Worm (Caenorhabditis elegans) whole organism, L3 larva: ENCODE data around the gene ephx-1.

Source experiments
- ZK546.5 ChIP-seq: sonication (generic microtip); optimal IDR thresholded peaks from 2 replicates; lab custom pipeline; 2017; ENCODE audit warnings: missing biosample characterization, missing genetic modification characterization
- ama-1 ChIP-seq: fragments of 150-350 bp; optimal IDR thresholded peaks from 2 replicates; lab custom pipeline; 2018
- ceh-28 ChIP-seq: fragments of 150-350 bp; optimal IDR thresholded peaks from 2 replicates; lab custom pipeline; 2014; ENCODE audit warnings: missing biosample characterization, missing genetic modification reagents, missing genetic modification characterization
- ceh-82 ChIP-seq: fragments of 150-350 bp; optimal IDR thresholded peaks from 2 replicates; lab custom pipeline; 2014; ENCODE audit warnings: missing biosample characterization, missing genetic modification characterization
- daf-12 ChIP-seq: fragments of 150-350 bp; optimal IDR thresholded peaks from 2 replicates; lab custom pipeline; 2014; ENCODE audit warnings: missing biosample characterization, missing genetic modification reagents, missing genetic modification characterization
- egl-5 ChIP-seq: fragments of 150-350 bp; optimal IDR thresholded peaks from 2 replicates; lab custom pipeline; 2017; ENCODE audit warnings: missing biosample characterization, missing genetic modification reagents, missing genetic modification characterization, inconsistent platforms
- elt-1 ChIP-seq: fragments of 150-350 bp; optimal IDR thresholded peaks from 2 replicates; lab custom pipeline; 2014; ENCODE audit warnings: missing biosample characterization, missing genetic modification characterization
- elt-2 ChIP-seq: sonication (generic microtip); optimal IDR thresholded peaks from 2 replicates; lab custom pipeline; 2016; ENCODE audit warnings: missing genetic modification reagents, mild to moderate bottlenecking, missing genetic modification characterization, missing compliant biosample characterization
- elt-3 ChIP-seq, 3 experiments: fragments of 150-350 bp in 1 of 3; sonication (generic microtip) in 2 of 3; optimal IDR thresholded peaks; 2 replicates in 2 of 3; 4 replicates in 1 of 3; lab custom pipeline; 2014 to 2017; ENCODE audit warnings: missing biosample characterization in 3 of 3, missing genetic modification characterization in 3 of 3
- eor-1 ChIP-seq, 2 experiments: fragments of 150-350 bp; optimal IDR thresholded peaks; 2 replicates each; lab custom pipeline; 2014 to 2018; ENCODE audit warnings: missing biosample characterization in 2 of 2, missing genetic modification characterization in 2 of 2
- fkh-10 ChIP-seq: sonication (generic microtip); optimal IDR thresholded peaks from 2 replicates; lab custom pipeline; 2017; ENCODE audit warnings: missing biosample characterization, missing genetic modification reagents, missing genetic modification characterization
- fkh-2 ChIP-seq: fragments of 150-350 bp; optimal IDR thresholded peaks from 2 replicates; lab custom pipeline; 2014; ENCODE audit warnings: missing biosample characterization, missing genetic modification reagents, missing genetic modification characterization
- fos-1 ChIP-seq: fragments of 150-350 bp; optimal IDR thresholded peaks from 2 replicates; lab custom pipeline; 2014; ENCODE audit warnings: missing biosample characterization, missing genetic modification characterization
- hmg-11 ChIP-seq: sonication (generic microtip); optimal IDR thresholded peaks from 2 replicates; lab custom pipeline; 2016; ENCODE audit warnings: missing genetic modification characterization, missing compliant biosample characterization
- lin-15B ChIP-seq: fragments of 150-350 bp; optimal IDR thresholded peaks from 2 replicates; lab custom pipeline; 2014; ENCODE audit warnings: missing biosample characterization, missing genetic modification characterization
- lin-39 ChIP-seq: fragments of 150-350 bp; optimal IDR thresholded peaks from 2 replicates; lab custom pipeline; 2018; ENCODE audit warnings: missing biosample characterization, missing genetic modification reagents, missing genetic modification characterization
- lsy-12 ChIP-seq: sonication (generic microtip); optimal IDR thresholded peaks from 2 replicates; lab custom pipeline; 2016; ENCODE audit warnings: mild to moderate bottlenecking, missing genetic modification characterization, missing compliant biosample characterization
- mdl-1 ChIP-seq: fragments of 150-350 bp; optimal IDR thresholded peaks from 2 replicates; lab custom pipeline; 2014; ENCODE audit warnings: missing biosample characterization, missing genetic modification characterization
- mml-1 ChIP-seq: fragments of 150-350 bp; sonication (generic microtip); optimal IDR thresholded peaks from 3 replicates; lab custom pipeline; 2014; ENCODE audit warnings: missing biosample characterization, missing genetic modification characterization
- nfya-1 ChIP-seq: sonication (generic microtip); optimal IDR thresholded peaks from 2 replicates; lab custom pipeline; 2017; ENCODE audit warnings: missing genetic modification characterization, mild to moderate bottlenecking, missing compliant biosample characterization, antibody characterized with exemption, moderate library complexity; ENCODE audit not compliant: insufficient read depth
- nhr-11 ChIP-seq: fragments of 150-350 bp; optimal IDR thresholded peaks from 2 replicates; lab custom pipeline; 2014; ENCODE audit warnings: missing biosample characterization, missing genetic modification characterization
- nhr-25 ChIP-seq: sonication (generic microtip); optimal IDR thresholded peaks from 2 replicates; lab custom pipeline; 2017; ENCODE audit warnings: missing biosample characterization, missing genetic modification characterization
- nhr-43 ChIP-seq: sonication (generic microtip); optimal IDR thresholded peaks from 2 replicates; lab custom pipeline; 2016; ENCODE audit warnings: mild to moderate bottlenecking, missing genetic modification characterization, missing compliant biosample characterization; ENCODE audit not compliant: poor library complexity, severe bottlenecking
- nhr-67 ChIP-seq: fragments of 150-350 bp; optimal IDR thresholded peaks from 2 replicates; lab custom pipeline; 2014; ENCODE audit warnings: missing biosample characterization, missing genetic modification characterization
- nhr-76 ChIP-seq: fragments of 150-350 bp; sonication (generic microtip); optimal IDR thresholded peaks from 5 replicates; lab custom pipeline; 2014; ENCODE audit warnings: missing biosample characterization, missing genetic modification characterization
- nhr-77 ChIP-seq: fragments of 150-350 bp; optimal IDR thresholded peaks from 2 replicates; lab custom pipeline; 2014; ENCODE audit warnings: missing biosample characterization, missing genetic modification characterization
- pqm-1 ChIP-seq: fragments of 150-350 bp; optimal IDR thresholded peaks from 2 replicates; lab custom pipeline; 2017; ENCODE audit warnings: missing biosample characterization, missing genetic modification characterization, inconsistent platforms
- sea-2 ChIP-seq: fragments of 150-350 bp; sonication (generic microtip); optimal IDR thresholded peaks from 4 replicates; lab custom pipeline; 2014; ENCODE audit warnings: missing biosample characterization, missing genetic modification reagents, missing genetic modification characterization
- skn-1 ChIP-seq: fragments of 150-350 bp; optimal IDR thresholded peaks from 2 replicates; lab custom pipeline; 2014; ENCODE audit warnings: missing biosample characterization, missing genetic modification characterization
- snpc-4 ChIP-seq: fragments of 150-350 bp; optimal IDR thresholded peaks from 2 replicates; lab custom pipeline; 2014; ENCODE audit warnings: missing biosample characterization, missing genetic modification characterization
- tbx-2 ChIP-seq: sonication (generic microtip); optimal IDR thresholded peaks from 2 replicates; lab custom pipeline; 2016; ENCODE audit warnings: mild to moderate bottlenecking, missing genetic modification characterization, missing compliant biosample characterization
- unc-39 ChIP-seq: sonication (generic microtip); optimal IDR thresholded peaks from 4 replicates; lab custom pipeline; 2017; ENCODE audit warnings: missing biosample characterization, missing genetic modification characterization
- ztf-4 ChIP-seq: fragments of 150-350 bp; optimal IDR thresholded peaks from 2 replicates; lab custom pipeline; 2014; ENCODE audit warnings: missing biosample characterization, missing genetic modification characterization

The ephx-1 gene

ce11 chrII:3960276-3960675, 44.4 kb upstream of the ephx-1 start:
- TF ChIP-seq fkh-10 (GFP tag; lab: Kevin White, UChicago) (peak; percentile 24), nfya-1 (tag; lab: Kevin White, UChicago) (peak; percentile 47), nhr-43 (tag; lab: Kevin White, UChicago) (no peak)

- TF ChIP-seq elt-2: no peak
- no peak for TF ChIP-seq skn-1 (tag; lab: Kevin White, UChicago)
- TF ChIP-seq mml-1: no peak
- no peak for TF ChIP-seq snpc-4 (tag; lab: Kevin White, UChicago)
- no peak for TF ChIP-seq tbx-2 (tag; lab: Kevin White, UChicago)
- TF ChIP-seq unc-39 (tag; lab: Kevin White, UChicago): no peak
- no peak for TF ChIP-seq nhr-43 (tag; lab: Kevin White, UChicago)
- TF ChIP-seq ceh-82 (tag; lab: Kevin White, UChicago): no peak
- no peak for TF ChIP-seq lsy-12 (tag; lab: Kevin White, UChicago)
- TF ChIP-seq ceh-28 (tag; lab: Kevin White, UChicago): no peak
- no peak for TF ChIP-seq elt-1 (tag; lab: Kevin White, UChicago)
- no peak for TF ChIP-seq fos-1 (tag; lab: Kevin White, UChicago)
- no peak for TF ChIP-seq fkh-2 (tag; lab: Kevin White, UChicago)
- TF ChIP-seq ZK546.5 (tag; lab: Kevin White, UChicago): no peak
- TF ChIP-seq nhr-76 (tag; lab: Kevin White, UChicago): no peak
- no peak for TF ChIP-seq nhr-77 (tag; lab: Kevin White, UChicago)
- TF ChIP-seq lin-39 (tag; lab: Kevin White, UChicago): peak; percentile 49
- TF ChIP-seq ama-1 (lab: Kevin White, UChicago): peak; percentile 9
- no peak for TF ChIP-seq elt-3 (tag; optimal IDR thresholded peaks at IDR 0.05; lab: Kevin White, UChicago)
- no peak for TF ChIP-seq hmg-11
- no peak for TF ChIP-seq pqm-1 (tag; lab: Kevin White, UChicago)
- TF ChIP-seq nhr-67 (tag; lab: Kevin White, UChicago): no peak
- TF ChIP-seq eor-1 (tag; optimal IDR thresholded peaks at IDR 0.05; lab: Kevin White, UChicago): no peak
- no peak for TF ChIP-seq ztf-4 (tag; lab: Kevin White, UChicago)
- TF ChIP-seq nfya-1 (tag; lab: Kevin White, UChicago): peak; percentile 58
Observed at ce11 chrII:3961256-3961655, 43.5 kb upstream of the ephx-1 start.

- no peak for TF ChIP-seq mml-1
- TF ChIP-seq nhr-25 (tag; lab: Kevin White, UChicago): no peak
- no peak for TF ChIP-seq fkh-10 (GFP tag; lab: Kevin White, UChicago)
- no peak for TF ChIP-seq ZK546.5 (tag; lab: Kevin White, UChicago)
- no peak for TF ChIP-seq nfya-1 (tag; lab: Kevin White, UChicago)
- TF ChIP-seq egl-5: no peak
- TF ChIP-seq hmg-11: no peak
- no peak for TF ChIP-seq lsy-12 (tag; lab: Kevin White, UChicago)
- no peak for TF ChIP-seq nhr-11 (tag; lab: Kevin White, UChicago)
- no peak for TF ChIP-seq eor-1 (tag; optimal IDR thresholded peaks at IDR 0.05; lab: Kevin White, UChicago)
- TF ChIP-seq unc-39 (tag; lab: Kevin White, UChicago): no peak
- TF ChIP-seq ztf-4 (tag; lab: Kevin White, UChicago): no peak
- no peak for TF ChIP-seq lin-15B (tag; lab: Kevin White, UChicago)
- TF ChIP-seq sea-2: no peak
- TF ChIP-seq mdl-1: no peak
- TF ChIP-seq skn-1 (tag; lab: Kevin White, UChicago): no peak
- no peak for TF ChIP-seq daf-12 (tag; lab: Kevin White, UChicago)
Observed at ce11 chrII:3964302-3964885, 40.3 kb upstream of the ephx-1 start.

DNA sequence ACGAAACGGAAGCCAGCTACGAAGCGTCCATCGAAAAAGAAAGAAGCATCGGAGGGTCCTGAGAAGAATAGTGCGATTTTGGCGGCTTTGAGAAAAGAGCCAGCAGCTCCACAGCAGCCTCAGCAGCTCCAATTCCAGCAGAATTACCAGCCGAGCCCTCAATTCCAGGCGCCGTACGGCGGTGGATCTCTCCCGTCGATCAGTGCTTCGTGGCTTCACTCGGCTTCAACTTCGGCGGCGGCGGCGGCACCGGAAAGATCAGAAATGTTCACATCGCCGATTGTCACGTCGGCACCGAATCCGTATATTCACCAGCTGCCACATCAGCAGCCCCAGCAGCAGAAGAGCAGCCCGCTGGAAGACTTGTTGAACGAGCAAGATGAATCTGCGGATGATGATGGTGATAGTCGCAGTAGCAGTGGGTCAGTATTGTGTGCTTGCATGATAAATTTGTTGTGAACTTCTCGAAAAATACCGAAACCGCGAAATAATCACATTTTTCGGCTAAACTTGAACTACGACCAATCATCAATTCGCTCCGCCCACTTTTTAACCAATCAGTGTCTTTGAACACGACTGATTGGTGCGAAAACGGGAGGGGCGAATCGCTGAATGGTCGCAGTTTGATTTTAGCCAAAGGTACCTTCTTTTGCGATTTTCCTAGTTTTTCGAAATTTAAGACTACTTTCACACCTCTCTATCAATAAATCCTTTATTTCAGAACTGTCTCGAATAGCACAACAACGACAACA, 38.9 kb upstream of the ephx-1 start:
- TF ChIP-seq nfya-1 (tag; lab: Kevin White, UChicago): peak; percentile 95
- TF ChIP-seq mml-1: no peak
- TF ChIP-seq, all 47 proteins: peak for 1
